Worm (Caenorhabditis elegans): ENCODE data around the gene sdhb-1.

The sdhb-1 gene

DNA sequence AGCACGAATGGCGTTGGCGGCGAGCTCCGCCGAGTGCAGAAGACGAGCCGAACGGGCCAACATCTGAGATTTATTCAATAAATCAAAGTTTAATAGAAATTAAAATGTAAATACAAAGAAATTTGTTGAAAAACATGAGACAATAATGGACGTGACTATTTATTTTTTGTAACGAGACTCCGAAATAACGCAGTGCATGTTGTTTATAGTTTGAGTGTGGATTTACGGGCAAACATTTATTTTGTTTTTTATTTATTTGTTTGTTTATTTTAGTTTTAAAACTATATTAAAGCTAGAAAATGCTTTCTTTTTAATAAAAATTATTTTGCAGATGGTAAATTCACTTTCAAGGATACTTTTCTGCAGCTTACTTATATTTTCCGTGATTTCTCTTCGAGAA lies at the start of gene sdhb-1, which contains the start of gene cup-15:
TSS of gene sdhb-1 (minus strand) at position 63 of the 400 bp plus-strand sequence.
TSS of gene cup-15 (plus strand) at position 332 of the 400 bp plus-strand sequence.
- TF ChIP-seq dao-5 (tag; optimal IDR thresholded peaks at IDR 0.05), result no peak
- TF ChIP-seq W03F9.2 (tag; optimal IDR thresholded peaks at IDR 0.05), result no peak
- no peak for TF ChIP-seq him-1 (tag; optimal IDR thresholded peaks at IDR 0.05)

DNA sequence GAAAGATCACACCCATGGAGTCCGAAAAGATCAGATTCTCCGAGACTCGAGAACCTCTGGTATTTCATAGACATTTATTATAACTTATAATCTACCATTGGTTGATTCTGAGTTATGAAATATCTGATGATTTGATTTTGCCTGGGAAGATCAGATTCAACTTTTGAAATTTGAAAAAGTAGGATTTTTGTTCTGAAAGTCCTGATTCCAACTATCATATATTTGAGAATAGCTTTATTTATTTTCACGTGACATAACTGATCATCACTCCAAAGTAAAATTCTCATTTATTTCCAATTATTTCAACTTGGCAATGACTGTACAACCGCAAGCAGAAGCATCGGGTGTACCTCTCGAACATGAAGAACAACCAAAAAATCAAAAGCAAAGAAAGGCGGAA lies 47.2 kb upstream of the sdhb-1 start, which contains the start of gene Y51B9A.7:
TSS of gene Y51B9A.7 (plus strand) at position 301 of the 400 bp plus-strand sequence.
- no peak for TF ChIP-seq him-1 (tag; optimal IDR thresholded peaks at IDR 0.05)

DNA sequence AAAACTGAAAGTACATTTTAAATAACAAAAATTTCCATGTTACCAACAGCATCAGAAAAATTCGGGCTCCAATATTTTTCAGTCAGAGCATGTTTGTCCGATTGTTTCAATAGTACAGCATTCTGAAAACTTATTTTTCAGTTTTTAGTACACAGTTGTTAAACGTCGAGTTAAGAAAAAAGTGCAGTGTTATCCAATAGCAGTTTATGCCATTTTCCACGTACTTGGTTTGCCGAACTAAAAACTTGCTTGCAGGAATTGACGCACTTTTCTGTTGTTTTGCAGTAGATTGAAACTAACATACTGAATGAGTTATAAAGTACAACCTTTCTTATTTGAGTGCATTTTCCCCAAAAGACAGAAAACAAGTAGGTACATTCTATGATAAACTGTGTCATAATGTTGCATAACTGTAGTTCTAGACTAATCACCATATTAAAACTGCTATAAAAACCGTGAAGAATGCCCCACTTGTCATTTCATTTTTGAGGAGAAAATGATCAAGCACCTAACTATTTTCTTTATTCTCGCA lies 45.9 kb upstream of the sdhb-1 start, which contains the start of the genes Y51B9A.14 and Y51B9A.8:
TSS of gene Y51B9A.14 (minus strand) at position 101 of the 532 bp plus-strand sequence.
TSS of gene Y51B9A.8 (plus strand) at position 482 of the 532 bp plus-strand sequence.
- TF ChIP-seq W03F9.2 (tag; optimal IDR thresholded peaks at IDR 0.05), result no peak
- TF ChIP-seq dao-5 (tag; optimal IDR thresholded peaks at IDR 0.05), result no peak
- no peak for TF ChIP-seq him-1 (tag; optimal IDR thresholded peaks at IDR 0.05)

DNA sequence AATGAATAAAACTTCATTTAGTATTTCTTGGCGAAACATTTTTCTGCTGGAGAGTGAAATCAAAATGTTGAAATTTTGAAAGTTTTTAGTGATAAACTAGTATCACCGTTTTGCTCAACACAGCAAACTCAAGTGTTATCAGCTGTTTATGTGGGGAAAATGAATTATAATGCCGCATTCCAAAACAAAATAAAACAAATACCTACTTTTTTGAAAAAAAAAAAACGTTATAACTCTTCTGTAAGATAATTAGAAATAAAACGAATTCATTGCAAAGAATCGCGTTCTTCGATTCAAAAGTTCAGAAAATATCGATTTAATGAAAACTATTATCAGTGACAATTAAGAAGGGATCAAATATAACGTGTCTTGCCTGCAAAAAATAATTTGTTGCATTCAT lies 45.0 kb upstream of the sdhb-1 start, which contains the start of gene Y51B9A.9:
TSS of gene Y51B9A.9 (minus strand) at position 101 of the 400 bp plus-strand sequence.
- TF ChIP-seq dao-5 (tag; optimal IDR thresholded peaks at IDR 0.05) (no peak), him-1 (tag; optimal IDR thresholded peaks at IDR 0.05) (no peak), W03F9.2 (tag; optimal IDR thresholded peaks at IDR 0.05) (no peak)

DNA sequence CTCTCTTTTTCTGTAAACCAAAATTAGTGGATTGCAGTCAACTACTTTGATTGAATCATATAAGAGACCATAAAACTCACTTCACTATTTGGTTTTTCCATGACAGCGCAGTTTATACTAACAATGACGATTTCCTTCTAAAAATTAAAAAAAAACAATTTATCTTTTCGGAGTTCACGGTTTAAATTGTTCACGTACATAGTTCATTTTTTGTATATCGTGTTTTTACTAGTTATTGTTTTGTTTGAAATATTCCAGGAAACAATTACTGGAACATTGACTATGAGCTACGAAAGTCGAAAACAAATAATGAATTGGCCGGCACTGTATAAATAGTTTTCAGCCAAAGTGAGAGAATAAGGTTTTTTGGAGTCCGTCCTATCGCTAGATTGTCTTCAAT lies 40.2 kb upstream of the sdhb-1 start, which contains the start of gene lido-17:
TSS of gene lido-17 (minus strand) at position 101 of the 400 bp plus-strand sequence.
- no peak for TF ChIP-seq dao-5 (tag; optimal IDR thresholded peaks at IDR 0.05)
- no peak for TF ChIP-seq W03F9.2 (tag; optimal IDR thresholded peaks at IDR 0.05)
- TF ChIP-seq him-1 (tag; optimal IDR thresholded peaks at IDR 0.05), result no peak

DNA sequence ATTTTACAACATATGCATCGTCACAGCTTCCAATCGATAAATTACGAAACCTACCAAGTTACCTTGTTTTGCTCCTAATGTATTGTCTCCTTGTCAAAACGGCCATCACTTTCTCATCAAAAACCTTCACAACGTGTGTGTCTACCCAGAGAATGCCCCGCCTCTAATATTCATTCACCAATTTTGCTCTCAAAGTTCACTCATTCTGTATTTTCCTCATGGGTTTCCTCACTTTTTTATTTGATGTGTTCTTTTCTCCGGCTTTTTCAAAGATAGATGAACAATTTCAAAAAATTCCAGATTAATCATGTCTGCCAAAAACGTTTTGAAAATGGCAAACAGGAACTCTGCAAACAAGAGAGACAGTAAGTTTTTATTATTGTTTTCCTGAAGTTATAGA lies 32.7 kb upstream of the sdhb-1 start, which contains the start of gene C06C3.7:
TSS of gene C06C3.7 (plus strand) at position 301 of the 400 bp plus-strand sequence.
- no peak for TF ChIP-seq dao-5 (tag; optimal IDR thresholded peaks at IDR 0.05)
- no peak for TF ChIP-seq him-1 (tag; optimal IDR thresholded peaks at IDR 0.05)
- no peak for TF ChIP-seq W03F9.2 (tag; optimal IDR thresholded peaks at IDR 0.05)

DNA sequence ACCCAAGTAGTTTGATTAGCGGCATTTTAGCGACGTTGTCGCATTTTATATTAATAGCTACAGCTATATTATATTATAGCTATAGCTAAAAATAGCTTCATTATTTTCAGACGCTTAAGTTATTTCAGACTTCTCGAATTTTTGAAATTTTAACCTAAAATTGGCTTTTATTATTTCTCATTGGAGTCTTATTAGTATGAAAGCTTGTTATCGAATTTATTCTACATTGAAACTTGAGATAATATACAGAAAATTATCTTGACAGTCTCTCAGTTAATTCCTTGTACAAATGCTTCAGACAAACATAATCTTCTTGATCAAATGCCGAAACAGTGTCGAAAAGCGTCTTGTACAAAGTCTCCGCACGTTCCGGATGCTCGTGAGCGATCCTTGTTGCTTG lies 27.3 kb upstream of the sdhb-1 start, which contains the start of gene srh-48:
TSS of gene srh-48 (plus strand) at position 301 of the 400 bp plus-strand sequence.
- no peak for TF ChIP-seq him-1 (tag; optimal IDR thresholded peaks at IDR 0.05)
- no peak for TF ChIP-seq W03F9.2 (tag; optimal IDR thresholded peaks at IDR 0.05)
- TF ChIP-seq dao-5 (tag; optimal IDR thresholded peaks at IDR 0.05), result no peak

DNA sequence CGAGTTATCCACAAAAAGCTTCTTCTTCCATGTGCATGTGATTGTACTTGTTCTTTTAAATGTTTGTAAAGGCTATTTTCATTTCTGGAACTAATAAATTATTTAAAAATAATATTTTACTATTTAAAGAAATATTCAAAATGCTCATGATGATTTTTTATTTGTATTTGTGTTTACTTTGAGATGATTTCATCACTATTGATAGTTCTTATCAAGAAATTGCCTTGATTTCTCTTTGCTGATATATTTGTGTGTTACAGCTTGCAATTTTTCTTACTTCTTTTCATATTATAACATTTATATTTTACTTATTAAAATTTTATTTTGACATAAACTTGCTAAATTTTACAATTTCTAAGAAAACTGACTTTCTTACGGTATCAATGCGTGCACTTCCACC lies 25.6 kb upstream of the sdhb-1 start:
- TF ChIP-seq dao-5 (tag; optimal IDR thresholded peaks at IDR 0.05), result no peak
- no peak for TF ChIP-seq him-1 (tag; optimal IDR thresholded peaks at IDR 0.05)
- TF ChIP-seq W03F9.2 (tag; optimal IDR thresholded peaks at IDR 0.05), result no peak

DNA sequence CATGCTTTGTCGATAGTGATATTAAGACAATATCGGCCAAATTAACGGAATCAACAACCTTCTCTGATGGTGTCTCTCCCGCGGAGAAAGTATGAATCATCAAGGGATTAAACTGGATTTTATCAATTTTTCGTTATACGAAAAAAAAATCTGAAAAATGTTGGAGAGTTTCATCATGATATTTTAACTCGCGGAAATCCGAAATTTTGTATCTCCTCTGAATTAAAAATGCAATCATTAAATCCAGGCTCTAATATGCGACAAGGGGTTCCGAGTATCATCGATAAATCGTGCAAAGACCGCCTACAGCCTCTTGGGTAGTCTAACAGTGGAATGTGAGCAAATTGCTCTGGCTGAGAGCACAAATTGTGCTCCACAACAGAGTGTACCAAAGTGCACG lies 24.6 kb upstream of the sdhb-1 start, which contains the start of gene C06C3.10:
TSS of gene C06C3.10 (minus strand) at position 101 of the 400 bp plus-strand sequence.
- TF ChIP-seq W03F9.2 (tag; optimal IDR thresholded peaks at IDR 0.05), result no peak
- no peak for TF ChIP-seq him-1 (tag; optimal IDR thresholded peaks at IDR 0.05)
- TF ChIP-seq dao-5 (tag; optimal IDR thresholded peaks at IDR 0.05), result no peak

DNA sequence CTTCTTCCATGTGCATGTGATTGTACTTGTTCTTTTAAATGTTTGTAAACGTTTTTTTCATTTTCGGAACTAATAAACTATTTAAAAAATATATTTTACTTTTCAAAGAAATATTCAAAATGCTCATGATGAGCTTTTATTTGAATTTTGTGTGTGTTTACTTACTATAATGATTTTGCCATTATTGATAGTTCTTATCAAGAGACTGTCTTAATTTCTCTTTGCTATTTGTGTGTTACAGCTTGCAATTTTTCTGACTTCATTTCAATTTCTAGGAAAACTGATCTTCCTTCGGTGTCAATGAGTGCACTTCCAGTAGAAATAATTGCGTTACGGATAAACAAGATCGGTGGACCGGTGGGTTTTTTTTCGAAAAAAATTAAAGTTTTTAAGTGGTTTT lies 22.3 kb upstream of the sdhb-1 start, which contains the start of gene C06C3.12:
TSS of gene C06C3.12 (plus strand) at position 301 of the 400 bp plus-strand sequence.
- no peak for TF ChIP-seq dao-5 (tag; optimal IDR thresholded peaks at IDR 0.05)
- TF ChIP-seq W03F9.2 (tag; optimal IDR thresholded peaks at IDR 0.05), result no peak
- TF ChIP-seq him-1 (tag; optimal IDR thresholded peaks at IDR 0.05), result no peak

DNA sequence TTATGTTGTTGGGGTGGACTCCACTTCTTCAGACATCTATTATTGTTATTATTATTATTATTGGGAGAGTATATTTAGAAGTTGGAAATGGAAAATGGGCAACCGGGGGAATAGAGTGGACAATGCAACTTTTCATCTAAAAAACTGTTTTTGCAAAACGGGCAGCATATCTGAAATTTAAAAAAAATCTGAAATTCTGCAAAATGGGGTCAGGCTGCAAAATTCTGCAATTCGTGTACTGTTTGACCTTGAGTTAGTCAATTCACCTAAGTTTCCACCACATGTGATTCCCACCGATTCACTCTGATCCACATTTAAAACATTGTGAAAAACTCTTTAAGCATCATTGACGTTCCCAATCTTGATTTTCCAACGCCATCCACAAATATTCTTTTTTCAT lies 20.5 kb upstream of the sdhb-1 start, which contains the start of gene C06C3.4:
TSS of gene C06C3.4 (plus strand) at position 301 of the 400 bp plus-strand sequence.
- TF ChIP-seq dao-5 (tag; optimal IDR thresholded peaks at IDR 0.05) (no peak), W03F9.2 (tag; optimal IDR thresholded peaks at IDR 0.05) (no peak), him-1 (tag; optimal IDR thresholded peaks at IDR 0.05) (no peak)

DNA sequence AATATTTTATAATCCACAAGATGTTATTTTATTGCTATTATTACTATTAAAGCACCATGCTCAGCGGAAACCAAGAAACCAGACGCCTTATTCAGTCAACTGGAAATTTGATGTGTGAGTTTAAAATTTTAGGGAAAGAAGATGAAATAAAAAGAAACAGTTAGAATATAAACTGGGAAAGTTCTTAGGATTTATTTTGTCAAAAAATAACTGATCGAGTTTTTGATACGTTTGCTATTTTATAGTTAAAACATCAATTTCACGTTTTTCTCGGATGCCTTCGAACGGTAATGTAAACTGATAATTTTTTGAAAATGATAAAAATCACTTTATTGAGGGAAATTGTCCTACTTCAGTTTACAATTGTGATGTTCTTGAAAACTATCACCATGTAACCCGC lies 19.9 kb upstream of the sdhb-1 start, which contains the start of gene C06C3.3:
TSS of gene C06C3.3 (minus strand) at position 101 of the 400 bp plus-strand sequence.
- TF ChIP-seq dao-5 (tag; optimal IDR thresholded peaks at IDR 0.05), result no peak
- TF ChIP-seq him-1 (tag; optimal IDR thresholded peaks at IDR 0.05), result no peak
- no peak for TF ChIP-seq W03F9.2 (tag; optimal IDR thresholded peaks at IDR 0.05)

DNA sequence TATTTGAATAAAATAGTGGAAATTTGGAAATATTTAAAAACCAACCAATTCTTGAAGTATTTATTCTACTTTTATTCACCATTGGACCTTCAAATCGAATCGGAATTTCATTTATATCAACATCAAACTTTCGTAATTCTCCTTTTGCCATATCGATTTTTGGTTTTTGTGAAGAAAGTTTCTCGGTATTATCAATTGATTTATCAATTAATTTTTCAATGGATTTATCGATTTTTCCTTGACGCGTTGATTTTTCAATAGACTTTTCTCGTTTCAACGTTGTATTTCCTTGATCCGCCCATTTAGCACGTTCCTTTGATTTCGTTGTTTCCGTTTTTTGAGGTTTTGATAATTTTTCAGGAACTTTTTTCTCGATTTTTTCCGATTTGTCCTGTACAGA lies 16.9 kb upstream of the sdhb-1 start:
- TF ChIP-seq him-1 (tag; optimal IDR thresholded peaks at IDR 0.05), result no peak

DNA sequence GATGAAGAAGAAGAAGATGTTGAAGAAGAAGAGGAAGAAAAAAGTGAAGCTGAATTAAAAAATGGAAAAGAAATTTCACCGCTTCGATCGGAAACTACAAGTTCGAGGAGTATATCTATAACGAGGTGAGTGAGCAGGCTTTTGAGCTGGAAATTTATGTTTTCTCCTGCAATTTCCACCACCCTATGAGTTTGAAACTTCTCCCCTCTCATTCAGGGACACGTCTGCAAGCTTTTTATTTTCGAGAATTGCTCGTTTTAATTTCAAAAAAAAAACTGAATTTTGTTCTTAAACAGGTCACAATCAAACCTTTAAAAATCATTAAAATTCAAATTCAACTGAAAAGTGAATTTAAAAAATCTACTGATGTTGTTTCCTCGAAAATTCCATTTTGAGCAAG lies 9.7 kb upstream of the sdhb-1 start:
- TF ChIP-seq dao-5 (tag; optimal IDR thresholded peaks at IDR 0.05) (no peak), him-1 (tag; optimal IDR thresholded peaks at IDR 0.05) (no peak), W03F9.2 (tag; optimal IDR thresholded peaks at IDR 0.05) (no peak)
